Fruit fly (Drosophila melanogaster): Measurements from ENCODE around the gene Pitslre.

The Pitslre gene

DNA sequence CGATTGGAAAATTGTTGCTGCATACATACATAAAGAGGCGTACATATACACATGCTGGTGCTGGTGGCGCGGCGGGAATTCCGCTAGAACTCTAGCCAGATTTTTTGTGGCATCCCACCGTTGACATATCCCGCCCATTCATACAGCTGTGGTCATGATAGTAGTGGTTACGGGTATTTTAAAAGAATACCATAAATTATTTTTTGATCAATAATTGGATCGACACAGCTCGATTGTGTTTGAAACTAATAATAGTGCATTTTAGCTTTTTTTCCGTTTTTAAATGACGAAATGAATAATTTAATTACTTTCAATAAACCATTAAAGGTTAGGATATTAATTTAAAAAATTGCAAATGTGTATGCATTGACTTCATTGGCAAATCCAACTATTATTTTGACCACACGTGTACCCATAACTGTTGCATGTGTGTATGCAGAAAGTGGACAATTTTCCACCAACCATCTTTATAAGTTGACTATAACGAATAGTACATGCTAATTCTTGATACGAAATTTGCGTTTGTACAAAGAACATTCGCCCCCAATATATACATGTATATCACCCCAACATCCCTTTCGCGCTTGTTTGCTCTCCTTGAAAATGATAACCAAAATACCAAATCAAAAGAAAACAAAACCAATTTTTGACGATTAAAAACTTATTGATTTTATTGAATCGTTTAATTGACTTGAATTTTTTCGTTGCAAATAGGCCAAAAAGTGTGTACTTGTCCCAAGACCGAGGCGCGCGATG is 741 bp downstream of the Pitslre start (continued):
- TF ChIP-seq CG12299 (tag; optimal IDR thresholded peaks at IDR 0.05) (peak; percentile 80), CG14860 (GFP tag; IDR thresholded peaks at IDR 0.05; ENCODE audit: partially characterized antibody) (no peak), CG12769 (tag; optimal IDR thresholded peaks at IDR 0.05) (peak; percentile 88), CG13123 (GFP tag; optimal IDR thresholded peaks at IDR 0.05) (peak; percentile 64), CG10979 (tag; optimal IDR thresholded peaks at IDR 0.05) (peak; percentile 82), trem (tag; optimal IDR thresholded peaks at IDR 0.05) (peak; percentile 51), Nf-YA (GFP tag; IDR thresholded peaks at IDR 0.05) (peak; percentile 66), CG18476 (GFP tag; optimal IDR thresholded peaks at IDR 0.05) (peak; percentile 78), CG3281 (GFP tag; optimal IDR thresholded peaks at IDR 0.05) (peak; percentile 81), grau (tag; optimal IDR thresholded peaks at IDR 0.05) (peak; percentile 70), Jarid2 (GFP tag; optimal IDR thresholded peaks at IDR 0.05) (peak; percentile 23), Antp (GFP tag; optimal IDR thresholded peaks at IDR 0.05) (peak; percentile 65), CG7745 (tag; optimal IDR thresholded peaks at IDR 0.05) (no peak), Chrac-16 (GFP tag; optimal IDR thresholded peaks at IDR 0.05) (peak; percentile 73), Hr78 (GFP tag; optimal IDR thresholded peaks at IDR 0.05) (no peak), E2f2 (GFP tag; IDR thresholded peaks at IDR 0.05) (peak; percentile 58), BtbVII (GFP tag; optimal IDR thresholded peaks at IDR 0.05) (peak; percentile 69), NC2β (GFP tag; optimal IDR thresholded peaks at IDR 0.05) (peak; percentile 47), CG31365 (tag; optimal IDR thresholded peaks at IDR 0.05) (peak; percentile 39), ci (GFP tag; IDR thresholded peaks at IDR 0.05) (peak; percentile 92), hb (GFP tag; IDR thresholded peaks at IDR 0.05; ENCODE audit: partially characterized antibody) (no peak), CG10209 (GFP tag; optimal IDR thresholded peaks at IDR 0.05) (peak; percentile 77), Nf-YB (GFP tag; optimal IDR thresholded peaks at IDR 0.05) (peak; percentile 51), CG8944 (GFP tag; optimal IDR thresholded peaks at IDR 0.05) (peak; percentile 59), CG17568 (GFP tag; optimal IDR thresholded peaks at IDR 0.05) (peak; percentile 63), CG11456 (GFP tag; IDR thresholded peaks at IDR 0.05) (peak; percentile 83), Atf-2 (GFP tag; optimal IDR thresholded peaks at IDR 0.05) (peak; percentile 40), Nf-YC (tag; optimal IDR thresholded peaks at IDR 0.05) (no peak), sc (optimal IDR thresholded peaks at IDR 0.05) (no peak), sc (GFP tag; optimal IDR thresholded peaks at IDR 0.05) (peak; percentile 70), dm (GFP tag; optimal IDR thresholded peaks at IDR 0.05) (no peak), hbn (GFP tag; IDR thresholded peaks at IDR 0.05; ENCODE audit: partially characterized antibody) (no peak), ash1 (GFP tag; optimal IDR thresholded peaks at IDR 0.05) (peak; percentile 52), eyg (GFP tag; optimal IDR thresholded peaks at IDR 0.05) (peak; percentile 64), pfk (GFP tag; optimal IDR thresholded peaks at IDR 0.05) (no peak), CG2199 (GFP tag; IDR thresholded peaks at IDR 0.05) (peak; percentile 81; the same call in 1 of the 3 replicates), CG34422 (GFP tag; IDR thresholded peaks at IDR 0.05) (peak; percentile 87), hth (optimal IDR thresholded peaks at IDR 0.05) (no peak), CG11695 (GFP tag; IDR thresholded peaks at IDR 0.05) (peak; percentile 89), CG4404 (GFP tag; IDR thresholded peaks at IDR 0.05) (no peak), HHEX (GFP tag; optimal IDR thresholded peaks at IDR 0.05) (peak; percentile 81), CG34224 (GFP tag; IDR thresholded peaks at IDR 0.05; ENCODE audit: partially characterized antibody) (no peak; the same call in 2 of the 3 replicates), insv (GFP tag; optimal IDR thresholded peaks at IDR 0.05) (peak in 1 of 2 experiments; percentile 25), Elba2 (GFP tag; optimal IDR thresholded peaks at IDR 0.05) (peak; percentile 62), MTF-1 (GFP tag; optimal IDR thresholded peaks at IDR 0.05; ENCODE audit: borderline replicate concordance) (peak; percentile 57), CG12155 (GFP tag; optimal IDR thresholded peaks at IDR 0.05) (peak; percentile 71), ham (GFP tag; IDR thresholded peaks at IDR 0.05) (no peak), CG4820 (GFP tag; optimal IDR thresholded peaks at IDR 0.05) (peak; percentile 71), CG10274 (GFP tag; optimal IDR thresholded peaks at IDR 0.05) (peak; percentile 25)

Measured in whole organism, embryonic.